Fruit fly (Drosophila melanogaster): Measurements from ENCODE around the gene futsch.

The futsch gene

DNA sequence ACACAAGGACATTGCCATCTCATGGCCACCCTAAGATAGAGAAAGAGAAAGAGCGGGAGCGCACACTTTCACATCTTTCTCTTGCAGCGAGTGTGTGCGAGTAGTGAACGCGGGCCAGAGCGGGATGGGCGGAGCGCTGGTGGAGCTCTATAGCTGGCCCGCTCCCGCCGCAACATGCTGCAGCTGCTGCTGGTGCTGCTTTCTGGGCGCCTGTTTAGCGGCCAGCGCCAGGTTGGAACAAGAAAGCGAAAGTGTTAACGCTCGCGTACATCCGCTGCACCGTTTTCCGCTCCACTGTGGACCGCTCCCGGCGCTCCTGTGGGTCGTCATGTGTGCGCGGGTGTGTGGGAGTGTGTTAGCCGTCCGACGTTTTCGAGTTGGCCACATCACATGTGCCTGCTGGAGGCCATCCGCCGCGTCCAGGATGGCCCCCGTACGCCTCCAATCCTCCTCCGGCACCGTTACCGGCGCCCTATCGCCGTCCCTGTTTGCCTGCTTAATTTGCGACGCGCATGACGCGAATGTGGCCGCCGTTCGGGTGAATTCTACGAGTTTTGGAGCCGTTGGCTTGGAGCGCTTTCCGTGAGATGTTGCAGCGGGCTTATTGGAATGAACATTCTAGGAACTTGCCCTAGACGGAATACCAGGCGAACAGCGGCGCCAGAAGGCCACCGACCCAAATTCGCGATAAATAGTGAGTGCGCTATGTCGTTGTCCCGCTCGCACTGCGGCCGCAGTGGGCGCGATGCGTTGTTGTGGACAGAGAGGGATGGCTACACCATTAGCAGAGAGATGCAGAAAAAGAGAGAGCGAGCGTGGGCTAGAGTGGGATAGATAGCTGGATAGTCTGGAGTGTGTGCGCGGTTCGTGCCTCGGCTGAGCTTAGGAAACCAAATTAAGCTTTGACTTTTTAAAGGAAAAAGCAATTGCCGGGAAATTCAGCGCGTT is 9.5 kb upstream of the futsch start (continued):
- TF ChIP-seq Lpt (GFP tag; optimal IDR thresholded peaks at IDR 0.05) (no peak), CG6683 (GFP tag; optimal IDR thresholded peaks at IDR 0.05) (no peak), HLH3B (GFP tag; IDR thresholded peaks at IDR 0.05) (no peak), dmrt99B (tag; optimal IDR thresholded peaks at IDR 0.05) (peak; percentile 26), CG2875 (GFP tag; optimal IDR thresholded peaks at IDR 0.05) (no peak), CG31388 (GFP tag; optimal IDR thresholded peaks at IDR 0.05) (no peak), luna (GFP tag; optimal IDR thresholded peaks at IDR 0.05) (no peak), gcm (GFP tag; optimal IDR thresholded peaks at IDR 0.05) (peak; percentile 8), toy (GFP tag; IDR thresholded peaks at IDR 0.05) (no peak), CG5953 (GFP tag; IDR thresholded peaks at IDR 0.05) (no peak), sima (GFP tag; optimal IDR thresholded peaks at IDR 0.05) (no peak), CG3838 (GFP tag; optimal IDR thresholded peaks at IDR 0.05) (no peak), az2 (GFP tag; optimal IDR thresholded peaks at IDR 0.05) (no peak), wor (GFP tag; IDR thresholded peaks at IDR 0.05) (no peak), lov (optimal IDR thresholded peaks at IDR 0.05) (no peak), lov (GFP tag; IDR thresholded peaks at IDR 0.05) (peak; percentile 80; the same call in 1 of the 3 replicates), ken (GFP tag; IDR thresholded peaks at IDR 0.05) (peak; percentile 39; the same call in 1 of the 3 replicates), fd102C (GFP tag; optimal IDR thresholded peaks at IDR 0.05) (no peak), Ptx1 (GFP tag; IDR thresholded peaks at IDR 0.05) (no peak), CG10209 (GFP tag; optimal IDR thresholded peaks at IDR 0.05) (no peak), Nf-YA (GFP tag; IDR thresholded peaks at IDR 0.05) (0 out of 2 replicates have a peak, but pooled peaks have one; percentile 7), BEAF-32 (GFP tag; optimal IDR thresholded peaks at IDR 0.05) (no peak), corto (GFP tag; optimal IDR thresholded peaks at IDR 0.05) (no peak), B-H2 (GFP tag; optimal IDR thresholded peaks at IDR 0.05) (no peak), CG14965 (GFP tag; optimal IDR thresholded peaks at IDR 0.05; ENCODE audit: borderline replicate concordance) (no peak), CG4730 (GFP tag; IDR thresholded peaks at IDR 0.05) (no peak), CG10274 (GFP tag; optimal IDR thresholded peaks at IDR 0.05) (no peak), org-1 (GFP tag; optimal IDR thresholded peaks at IDR 0.05) (no peak), PHDP (tag; optimal IDR thresholded peaks at IDR 0.05) (no peak), CG14710 (tag; optimal IDR thresholded peaks at IDR 0.05) (peak; percentile 7), nerfin-2 (GFP tag; IDR thresholded peaks at IDR 0.05; ENCODE audit: partially characterized antibody) (0 out of 2 replicates have a peak, but pooled peaks have one; percentile 40), CG11723 (GFP tag; optimal IDR thresholded peaks at IDR 0.05) (peak; percentile 27), CG16779 (GFP tag; IDR thresholded peaks at IDR 0.05) (no peak), sim (GFP tag; IDR thresholded peaks at IDR 0.05) (no peak), fd3F (GFP tag; optimal IDR thresholded peaks at IDR 0.05) (no peak), bsh (GFP tag; optimal IDR thresholded peaks at IDR 0.05) (no peak), CG3407 (GFP tag; optimal IDR thresholded peaks at IDR 0.05) (no peak), ro (GFP tag; IDR thresholded peaks at IDR 0.05) (no peak), Antp (GFP tag; optimal IDR thresholded peaks at IDR 0.05) (no peak), CG14860 (GFP tag; IDR thresholded peaks at IDR 0.05; ENCODE audit: partially characterized antibody) (peak; percentile 33; the same call in 1 of the 3 replicates), pfk (GFP tag; optimal IDR thresholded peaks at IDR 0.05) (no peak), slbo (GFP tag; IDR thresholded peaks at IDR 0.05) (no peak), CG34376 (GFP tag; optimal IDR thresholded peaks at IDR 0.05) (peak; percentile 3), NfI (GFP tag; optimal IDR thresholded peaks at IDR 0.05) (no peak), cwo (GFP tag; optimal IDR thresholded peaks at IDR 0.05) (peak; percentile 44), CG1233 (GFP tag; optimal IDR thresholded peaks at IDR 0.05) (no peak), CG8359 (GFP tag; optimal IDR thresholded peaks at IDR 0.05; ENCODE audit: borderline replicate concordance) (no peak), CG17385 (GFP tag; optimal IDR thresholded peaks at IDR 0.05) (no peak)

Data from whole organism, embryonic.